Worm (Caenorhabditis elegans) whole organism, mixed stage, embryonic: ENCODE data around the gene nspg-7.2.

Experiments
- M03D4.4 ChIP-seq: sonication (generic microtip); optimal IDR thresholded peaks from 2 replicates; lab custom pipeline; 2017; ENCODE audit warnings: mild to moderate bottlenecking, missing genetic modification characterization, missing compliant biosample characterization
- pha-4 ChIP-seq: fragments of 150-350 bp; optimal IDR thresholded peaks from 2 replicates; lab custom pipeline; 2018; ENCODE audit warnings: missing biosample characterization, missing genetic modification reagents, missing genetic modification characterization

- TF ChIP-seq M03D4.4 (tag; lab: Kevin White, UChicago), result no peak
- TF ChIP-seq pha-4 (tag; lab: Kevin White, UChicago), result no peak
Observed at ce11 chrIII:3281860-3282358, 23.7 kb upstream of the nspg-7.2 start, which contains the start of gene mfsd-8.
